Fruit fly (Drosophila melanogaster): ENCODE results near the gene CG31635.

The CG31635 gene

DNA sequence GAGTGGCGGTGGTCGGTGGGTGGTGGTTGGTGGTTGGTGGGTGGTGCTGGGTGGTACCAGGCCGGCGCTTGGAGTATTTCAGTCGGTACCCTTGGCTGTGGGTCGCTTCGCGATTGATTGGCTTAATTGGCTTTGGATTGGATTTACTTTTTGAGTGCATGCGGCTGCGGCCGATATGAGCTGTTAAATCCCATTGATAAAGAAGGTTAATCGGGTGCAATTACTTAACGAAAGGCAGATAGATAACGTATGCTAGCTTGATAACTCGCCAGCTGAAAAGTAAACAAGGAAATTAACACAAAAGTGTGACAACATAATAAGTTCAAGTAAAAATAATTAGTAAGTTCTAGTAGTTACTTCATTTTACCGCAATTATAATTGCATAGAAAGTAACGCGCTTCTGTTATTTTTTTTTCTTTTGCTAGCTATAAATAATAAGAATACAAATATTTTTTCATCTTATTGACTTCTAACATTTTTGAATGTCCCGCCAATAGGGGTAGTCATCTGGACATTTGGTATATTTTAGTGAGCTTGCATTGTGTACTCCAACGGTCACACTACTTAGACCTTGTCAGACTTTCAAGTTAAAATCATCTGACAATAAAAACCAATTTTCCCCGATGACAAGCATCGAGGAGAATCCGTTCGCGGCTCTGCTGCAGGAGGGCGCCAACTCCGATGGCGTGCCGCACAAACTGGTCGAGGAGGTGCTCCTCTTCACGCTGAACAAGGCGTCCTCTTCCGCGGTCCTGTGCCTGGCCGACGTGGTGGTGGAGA lies 9.2 kb upstream of the CG31635 start, which contains the start of the genes CG31636 and Ube4A (continued):
- TF ChIP-seq exex (tag; optimal IDR thresholded peaks at IDR 0.05) (peak; percentile 82), Doc2 (GFP tag; IDR thresholded peaks at IDR 0.05) (no peak), Abd-B (GFP tag; optimal IDR thresholded peaks at IDR 0.05) (no peak), corto (GFP tag; optimal IDR thresholded peaks at IDR 0.05) (no peak), dmrt11E (tag; optimal IDR thresholded peaks at IDR 0.05) (no peak), Xrp1 (GFP tag; IDR thresholded peaks at IDR 0.05) (no peak), Mrtf (GFP tag; IDR thresholded peaks at IDR 0.05) (no peak), trem (tag; optimal IDR thresholded peaks at IDR 0.05) (peak; percentile 10), otp (GFP tag; IDR thresholded peaks at IDR 0.05) (no peak), schlank (tag; optimal IDR thresholded peaks at IDR 0.05) (no peak), Kr (GFP tag; optimal IDR thresholded peaks at IDR 0.05) (no peak), Ravus (GFP tag; IDR thresholded peaks at IDR 0.05) (no peak), CG6791 (GFP tag; IDR thresholded peaks at IDR 0.05; ENCODE audit: partially characterized antibody) (no peak), vfl (GFP tag; optimal IDR thresholded peaks at IDR 0.05) (no peak)

DNA sequence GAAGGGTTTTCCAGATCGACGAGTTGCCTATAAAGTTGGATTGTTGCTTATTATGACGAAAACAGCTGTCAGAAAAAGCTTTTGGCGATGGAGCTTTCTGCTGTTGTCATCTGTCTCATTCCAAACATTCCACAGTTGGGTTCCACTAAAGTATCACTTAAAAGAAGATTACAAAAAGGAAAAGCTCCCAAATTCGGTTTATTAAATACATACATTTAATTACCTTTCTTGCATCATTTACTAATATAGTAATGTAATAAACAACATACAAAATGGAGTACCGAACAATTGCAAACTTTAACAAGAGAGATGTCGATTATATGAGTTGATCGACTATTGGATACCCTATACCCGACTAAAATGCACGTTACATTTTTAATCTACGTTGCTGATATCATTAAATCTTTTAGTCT lies 7.4 kb upstream of the CG31635 start, which contains the start of gene CG31633:
TSS of gene CG31633 (minus strand) at position 58 of the 413 bp plus-strand sequence.
- TF ChIP-seq MBD-R2 (GFP tag; IDR thresholded peaks at IDR 0.05): peak; percentile 54; the same call in 1 of the 2 replicates
- TF ChIP-seq CG7372 (GFP tag; IDR thresholded peaks at IDR 0.05): no peak
- no peak for TF ChIP-seq HmgZ (tag; optimal IDR thresholded peaks at IDR 0.05)
- TF ChIP-seq CrebB (tag; optimal IDR thresholded peaks at IDR 0.05): no peak
- peak; percentile 50 for TF ChIP-seq unc-4 (GFP tag; IDR thresholded peaks at IDR 0.05; ENCODE audit: partially characterized antibody)
- TF ChIP-seq nerfin-2 (GFP tag; IDR thresholded peaks at IDR 0.05; ENCODE audit: partially characterized antibody): peak; percentile 91
- TF ChIP-seq exex (tag; optimal IDR thresholded peaks at IDR 0.05): peak; percentile 61
- no peak for TF ChIP-seq pros (GFP tag; optimal IDR thresholded peaks at IDR 0.05)
- TF ChIP-seq hbn (GFP tag; IDR thresholded peaks at IDR 0.05; ENCODE audit: partially characterized antibody): peak; percentile 56; the same call in 1 of the 2 replicates
- TF ChIP-seq disco-r (GFP tag; optimal IDR thresholded peaks at IDR 0.05): no peak
- no peak for TF ChIP-seq CG1602 (GFP tag; optimal IDR thresholded peaks at IDR 0.05)
- TF ChIP-seq Fer3 (tag; optimal IDR thresholded peaks at IDR 0.05): no peak
- no peak for TF ChIP-seq sisA (GFP tag; IDR thresholded peaks at IDR 0.05)
- no peak for TF ChIP-seq Camta (GFP tag; optimal IDR thresholded peaks at IDR 0.05)
- no peak for TF ChIP-seq MESR4 (GFP tag; optimal IDR thresholded peaks at IDR 0.05)
- no peak for TF ChIP-seq CG18619 (GFP tag; optimal IDR thresholded peaks at IDR 0.05)
- no peak for TF ChIP-seq Ets97D (GFP tag; optimal IDR thresholded peaks at IDR 0.05)
- TF ChIP-seq luna (GFP tag; optimal IDR thresholded peaks at IDR 0.05): no peak
- no peak for TF ChIP-seq CG18476 (GFP tag; optimal IDR thresholded peaks at IDR 0.05)
- peak; percentile 77 for TF ChIP-seq mld (GFP tag; IDR thresholded peaks at IDR 0.05; ENCODE audit: partially characterized antibody)
- TF ChIP-seq ssp (GFP tag; IDR thresholded peaks at IDR 0.05): no peak
- TF ChIP-seq Lim3 (GFP tag; IDR thresholded peaks at IDR 0.05): no peak
- no peak for TF ChIP-seq crol (GFP tag; IDR thresholded peaks at IDR 0.05)
- no peak for TF ChIP-seq CG10979 (tag; optimal IDR thresholded peaks at IDR 0.05)
- peak; percentile 77 for TF ChIP-seq vnd (GFP tag; IDR thresholded peaks at IDR 0.05; ENCODE audit: partially characterized antibody)
- no peak for TF ChIP-seq slbo (GFP tag; IDR thresholded peaks at IDR 0.05)
- no peak for TF ChIP-seq Mes4 (GFP tag; optimal IDR thresholded peaks at IDR 0.05)
- no peak for TF ChIP-seq Atf3 (GFP tag; optimal IDR thresholded peaks at IDR 0.05)
- TF ChIP-seq fd96Cb (tag; optimal IDR thresholded peaks at IDR 0.05): no peak
- no peak for TF ChIP-seq HmgD (GFP tag; optimal IDR thresholded peaks at IDR 0.05)
- TF ChIP-seq CG6654 (GFP tag; optimal IDR thresholded peaks at IDR 0.05): no peak
- TF ChIP-seq ems (GFP tag; optimal IDR thresholded peaks at IDR 0.05): no peak
- no peak for TF ChIP-seq ken (GFP tag; IDR thresholded peaks at IDR 0.05)
- TF ChIP-seq cato (GFP tag; optimal IDR thresholded peaks at IDR 0.05; ENCODE audit: borderline replicate concordance): no peak
- TF ChIP-seq yki (optimal IDR thresholded peaks at IDR 0.05): no peak
- TF ChIP-seq pfk (GFP tag; optimal IDR thresholded peaks at IDR 0.05): peak; percentile 96

Measured in whole organism, embryonic.